Fruit fly (Drosophila melanogaster): ENCODE results near the gene Lsd-2.
A peak's percentile ranks its signal among the peaks of the same experiment; 100 is the strongest.

The Lsd-2 gene

dm6 chrX:15048713-15049112 is 27.3 kb downstream of the Lsd-2 start:
- no peak for TF ChIP-seq CG17801 (GFP tag; optimal IDR thresholded peaks at IDR 0.05; ENCODE audit: partially characterized antibody)

dm6 chrX:15045608-15046007 is 30.4 kb downstream of the Lsd-2 start:
- no peak for TF ChIP-seq CG17801 (GFP tag; optimal IDR thresholded peaks at IDR 0.05; ENCODE audit: partially characterized antibody)

- peak; percentile 70 for TF ChIP-seq CG17801 (GFP tag; optimal IDR thresholded peaks at IDR 0.05; ENCODE audit: partially characterized antibody)
Observed at dm6 chrX:15043700-15044225, 32.3 kb downstream of the Lsd-2 start, which contains the start of gene CG5541. Gene CG5541 (plus strand): TSS chrX:15044123.

dm6 chrX:15043013-15043699 is 32.9 kb downstream of the Lsd-2 start:
- peak; percentile 11 for TF ChIP-seq CG17801 (GFP tag; optimal IDR thresholded peaks at IDR 0.05; ENCODE audit: partially characterized antibody)

- peak; percentile 30 for TF ChIP-seq CG17801 (GFP tag; optimal IDR thresholded peaks at IDR 0.05; ENCODE audit: partially characterized antibody)
Observed at dm6 chrX:15042499-15042898, 33.5 kb downstream of the Lsd-2 start.

dm6 chrX:15029864-15030263 is 46.2 kb downstream of the Lsd-2 start:
- TF ChIP-seq CG17801 (GFP tag; optimal IDR thresholded peaks at IDR 0.05; ENCODE audit: partially characterized antibody): no peak

- no peak for TF ChIP-seq CG17801 (GFP tag; optimal IDR thresholded peaks at IDR 0.05; ENCODE audit: partially characterized antibody)
Observed at dm6 chrX:15028152-15028551, 47.9 kb downstream of the Lsd-2 start.

- TF ChIP-seq CG17801 (GFP tag; optimal IDR thresholded peaks at IDR 0.05; ENCODE audit: partially characterized antibody): no peak
Observed at dm6 chrX:15026897-15027296, 49.1 kb downstream of the Lsd-2 start.

dm6 chrX:15025737-15026136 is 50.3 kb downstream of the Lsd-2 start:
- no peak for TF ChIP-seq CG17801 (GFP tag; optimal IDR thresholded peaks at IDR 0.05; ENCODE audit: partially characterized antibody)

dm6 chrX:15024728-15025127 is 51.3 kb downstream of the Lsd-2 start:
- TF ChIP-seq CG17801 (GFP tag; optimal IDR thresholded peaks at IDR 0.05; ENCODE audit: partially characterized antibody): no peak

- peak; percentile 40 for TF ChIP-seq CG17801 (GFP tag; optimal IDR thresholded peaks at IDR 0.05; ENCODE audit: partially characterized antibody)
Observed at dm6 chrX:15023826-15024545, 52.0 kb downstream of the Lsd-2 start, which contains the start of gene be. Gene be (plus strand): TSS chrX:15024436.

- TF ChIP-seq CG17801 (GFP tag; optimal IDR thresholded peaks at IDR 0.05; ENCODE audit: partially characterized antibody): no peak
Observed at dm6 chrX:15023395-15023794, 52.6 kb downstream of the Lsd-2 start.

dm6 chrX:15022219-15022618 is 53.8 kb downstream of the Lsd-2 start:
- TF ChIP-seq CG17801 (GFP tag; optimal IDR thresholded peaks at IDR 0.05; ENCODE audit: partially characterized antibody): peak; percentile 20

- no peak for TF ChIP-seq CG17801 (GFP tag; optimal IDR thresholded peaks at IDR 0.05; ENCODE audit: partially characterized antibody)
Observed at dm6 chrX:15021021-15021477, 55.0 kb downstream of the Lsd-2 start.

dm6 chrX:15019413-15019812 is 56.6 kb downstream of the Lsd-2 start:
- TF ChIP-seq CG17801 (GFP tag; optimal IDR thresholded peaks at IDR 0.05; ENCODE audit: partially characterized antibody): no peak

Data from ovary, adult (tissue).